Worm (Caenorhabditis elegans): Measurements from ENCODE around the gene ndab-2.

ndab-2 gene

ce11 chrIII:7226607-7227006 is 46.1 kb downstream of the ndab-2 start, which contains the start of gene hsp-75:
Gene hsp-75, minus strand, starts transcription at chrIII:7226707.
- TF ChIP-seq nhr-85 (tag), result no peak
- TF ChIP-seq zip-4 (GFP tag; optimal IDR thresholded peaks at IDR 0.05), result no peak
- TF ChIP-seq irx-1 (tag; optimal IDR thresholded peaks at IDR 0.05), result no peak
- no peak for TF ChIP-seq efl-1 (optimal IDR thresholded peaks at IDR 0.05)
- no peak for TF ChIP-seq efl-1 (GFP tag; optimal IDR thresholded peaks at IDR 0.05 in 1 of 2)
- TF ChIP-seq unc-30 (tag; optimal IDR thresholded peaks at IDR 0.05), result no peak
- TF ChIP-seq fkh-8 (tag; optimal IDR thresholded peaks at IDR 0.05), result no peak
- TF ChIP-seq dpl-1 (GFP tag; optimal IDR thresholded peaks at IDR 0.05), result no peak
- no peak for TF ChIP-seq mab-9 (GFP tag; IDR thresholded peaks at IDR 0.05)

ce11 chrIII:7229687-7230086 is 49.1 kb downstream of the ndab-2 start, which contains the start of gene R151.8:
Gene R151.8, minus strand, starts transcription at chrIII:7229787.
- TF ChIP-seq nhr-85 (tag), result peak; percentile 13
- TF ChIP-seq grh-1 (GFP tag; IDR thresholded peaks at IDR 0.05), result no peak

- TF ChIP-seq lsy-2 (tag; optimal IDR thresholded peaks at IDR 0.05), result no peak
- no peak for TF ChIP-seq unc-130 (tag; optimal IDR thresholded peaks at IDR 0.05)
- TF ChIP-seq ces-1 (GFP tag; optimal IDR thresholded peaks at IDR 0.05), result no peak
- TF ChIP-seq snpc-4 (tag; optimal IDR thresholded peaks at IDR 0.05), result no peak
- TF ChIP-seq zip-4 (GFP tag; optimal IDR thresholded peaks at IDR 0.05), result no peak
- TF ChIP-seq nhr-11 (tag; optimal IDR thresholded peaks at IDR 0.05), result no peak
- TF ChIP-seq nhr-237 (tag; optimal IDR thresholded peaks at IDR 0.05), result no peak
- TF ChIP-seq lin-39 (tag; optimal IDR thresholded peaks at IDR 0.05), result no peak
- no peak for TF ChIP-seq ceh-8 (GFP tag; optimal IDR thresholded peaks at IDR 0.05)
- no peak for TF ChIP-seq Y116A8C.19 (tag; optimal IDR thresholded peaks at IDR 0.05; ENCODE audit: borderline replicate concordance)
- no peak for TF ChIP-seq ama-1 (optimal IDR thresholded peaks at IDR 0.05)
- no peak for TF ChIP-seq lin-13 (GFP tag; optimal IDR thresholded peaks at IDR 0.05)
- no peak for TF ChIP-seq ceh-63 (GFP tag; optimal IDR thresholded peaks at IDR 0.05)
- TF ChIP-seq egl-27 (tag; optimal IDR thresholded peaks at IDR 0.05), result no peak
- no peak for TF ChIP-seq mdl-1 (tag; optimal IDR thresholded peaks at IDR 0.05)
- no peak for TF ChIP-seq F16B12.6 (tag; optimal IDR thresholded peaks at IDR 0.05)
- TF ChIP-seq nhr-85 (tag), result no peak
- no peak for TF ChIP-seq nhr-20 (tag; optimal IDR thresholded peaks at IDR 0.05)
- TF ChIP-seq elt-3 (tag; optimal IDR thresholded peaks at IDR 0.05), result no peak
- TF ChIP-seq vab-15 (tag; optimal IDR thresholded peaks at IDR 0.05), result no peak
Observed at ce11 chrIII:7230841-7231240, 50.3 kb downstream of the ndab-2 start, which contains the start of gene R151.10. Gene R151.10, minus strand, starts transcription at chrIII:7230941.

All from whole organism, L1 larva.